Worm (Caenorhabditis elegans) whole organism, mixed stage, embryonic: ENCODE data around the gene dab-1.

Experiments
- ham-2 ChIP-seq: fragments of 200-800 bp; sonication (Bioruptor generic); optimal IDR thresholded peaks from 2 replicates; lab custom pipeline; 2018; ENCODE audit warnings: mild to moderate bottlenecking, missing genetic modification characterization, missing compliant biosample characterization
- mls-2 ChIP-seq: sonication (generic microtip); optimal IDR thresholded peaks from 2 replicates; lab custom pipeline; 2016; ENCODE audit warnings: mild to moderate bottlenecking, missing genetic modification characterization, moderate library complexity, missing compliant biosample characterization
- ztf-11 ChIP-seq: fragments of 150-350 bp; optimal IDR thresholded peaks from 2 replicates; lab custom pipeline; 2014; ENCODE audit warnings: missing biosample characterization, missing genetic modification characterization

DNA sequence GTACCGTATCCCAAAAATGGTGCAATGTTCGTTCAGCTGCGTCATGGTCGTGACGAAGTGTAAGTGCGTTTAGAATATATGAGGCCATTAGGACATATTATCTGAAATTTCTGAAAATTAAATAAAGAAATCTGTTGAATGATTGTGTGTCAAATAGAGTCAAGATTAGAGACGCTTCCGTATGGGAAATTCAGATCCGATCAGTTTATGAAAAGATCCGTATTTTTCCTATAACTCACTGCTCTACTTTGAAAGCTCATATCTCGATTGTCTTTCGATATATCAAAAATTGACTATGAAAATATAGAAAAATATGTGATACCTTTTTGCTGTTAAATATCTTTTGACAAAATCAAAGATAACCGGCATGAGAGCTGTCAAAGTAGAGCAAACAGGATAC, 41.9 kb upstream of the dab-1 start, which contains the start of gene T05C12.4:
- TF ChIP-seq ham-2 (no peak), mls-2 (no peak), ztf-11 (tag; lab: Kevin White, UChicago) (no peak)
